Fruit fly (Drosophila melanogaster) whole organism, prepupa: Measurements from ENCODE around the gene Mettl4.
A peak's percentile ranks its signal among the peaks of the same experiment; 100 is the strongest.

Source experiments
- Blimp-1 ChIP-seq: fragments of 200-800 bp; sonication (Bioruptor generic); optimal IDR thresholded peaks from 3 replicates; lab custom pipeline; 2017; ENCODE audit warnings: missing biosample characterization, missing genetic modification characterization, mild to moderate bottlenecking, moderate library complexity, missing genetic modification reagents
- CG15336 ChIP-seq: fragments of 200-800 bp; sonication (Bioruptor generic); IDR thresholded peaks from 2 replicates; pipeline ENCODE4 v1.3.6; 2022; ENCODE audit warnings: missing biosample characterization, missing genetic modification characterization
- CG1621 ChIP-seq: fragments of 200-800 bp; sonication (Bioruptor generic); optimal IDR thresholded peaks from 3 replicates; lab custom pipeline; 2018; ENCODE audit warnings: missing biosample characterization, mild to moderate bottlenecking, missing genetic modification characterization
- CG16779 ChIP-seq: fragments of 200-800 bp; sonication (Bioruptor generic); optimal IDR thresholded peaks from 3 replicates; lab custom pipeline; 2017; ENCODE audit warnings: missing biosample characterization, mild to moderate bottlenecking, missing genetic modification characterization
- CG3032 ChIP-seq: fragments of 200-800 bp; optimal IDR thresholded peaks from 2 replicates; lab custom pipeline; 2019; ENCODE audit warnings: missing biosample characterization, mild to moderate bottlenecking, missing genetic modification characterization, moderate library complexity
- CG32006 ChIP-seq: fragments of 200-800 bp; sonication (Bioruptor generic); optimal IDR thresholded peaks from 3 replicates; lab custom pipeline; 2017; ENCODE audit warnings: missing biosample characterization, mild to moderate bottlenecking, missing genetic modification characterization
- CG34406 ChIP-seq: fragments of 200-800 bp; sonication (Bioruptor generic); optimal IDR thresholded peaks from 3 replicates; lab custom pipeline; 2016; ENCODE audit warnings: missing biosample characterization, missing genetic modification characterization
- CG3919 ChIP-seq: fragments of 200-800 bp; sonication (Bioruptor generic); optimal IDR thresholded peaks from 3 replicates; lab custom pipeline; 2016; ENCODE audit warnings: missing biosample characterization, missing genetic modification characterization
- CG4318 ChIP-seq: fragments of 200-800 bp; sonication (Bioruptor generic); optimal IDR thresholded peaks from 3 replicates; lab custom pipeline; 2017; ENCODE audit warnings: missing biosample characterization, mild to moderate bottlenecking, missing genetic modification characterization
- CG6163 ChIP-seq: fragments of 200-800 bp; sonication (Bioruptor generic); IDR thresholded peaks from 3 replicates; pipeline ENCODE4 v1.3.6; 2022; ENCODE audit warnings: missing biosample characterization, missing genetic modification characterization
- CG6276 ChIP-seq: fragments of 200-800 bp; sonication (Bioruptor generic); optimal IDR thresholded peaks from 2 replicates; lab custom pipeline; 2017; ENCODE audit warnings: missing biosample characterization, mild to moderate bottlenecking, missing genetic modification characterization
- CG6854 ChIP-seq: fragments of 200-800 bp; sonication (Bioruptor generic); optimal IDR thresholded peaks from 2 replicates; lab custom pipeline; 2017; ENCODE audit warnings: missing biosample characterization, mild to moderate bottlenecking, missing genetic modification characterization
- CG7368 ChIP-seq: fragments of 200-800 bp; sonication (Bioruptor generic); optimal IDR thresholded peaks from 3 replicates; lab custom pipeline; 2016; ENCODE audit warnings: missing biosample characterization, missing genetic modification characterization
- CG8119 ChIP-seq: fragments of 200-800 bp; sonication (Bioruptor generic); IDR thresholded peaks from 3 replicates; pipeline ENCODE4 v1.3.6; 2022; ENCODE audit warnings: missing biosample characterization, missing genetic modification characterization
- CG8319 ChIP-seq: fragments of 200-800 bp; sonication (Bioruptor generic); optimal IDR thresholded peaks from 3 replicates; lab custom pipeline; 2016; ENCODE audit warnings: missing biosample characterization, missing genetic modification characterization
- CG8632 ChIP-seq: fragments of 200-800 bp; sonication (Bioruptor generic); optimal IDR thresholded peaks from 3 replicates; lab custom pipeline; 2016; ENCODE audit warnings: missing biosample characterization, missing genetic modification characterization
- CG9139 ChIP-seq: fragments of 200-800 bp; sonication (Bioruptor generic); optimal IDR thresholded peaks from 3 replicates; lab custom pipeline; 2017; ENCODE audit warnings: missing biosample characterization, mild to moderate bottlenecking, missing genetic modification characterization
- Eip75B ChIP-seq: fragments of 200-800 bp; sonication (Bioruptor generic); optimal IDR thresholded peaks from 3 replicates; lab custom pipeline; 2016; ENCODE audit warnings: missing biosample characterization, missing genetic modification characterization
- Eip78C ChIP-seq: fragments of 200-800 bp; sonication (Bioruptor generic); peaks from one replicate; lab custom pipeline; 2016; ENCODE audit warnings: missing biosample characterization, missing genetic modification characterization
- Eip93F ChIP-seq: fragments of 200-800 bp; sonication (Bioruptor generic); optimal IDR thresholded peaks from 2 replicates; lab custom pipeline; 2016; ENCODE audit warnings: missing biosample characterization, mild to moderate bottlenecking, missing genetic modification characterization
- Gug ChIP-seq: fragments of 200-800 bp; sonication (Bioruptor generic); IDR thresholded peaks from 2 replicates; pipeline ENCODE4 v1.3.6; 2022; ENCODE audit warnings: missing biosample characterization, missing genetic modification characterization
- Hr4 ChIP-seq: fragments of 200-800 bp; sonication (Bioruptor generic); optimal IDR thresholded peaks from 3 replicates; lab custom pipeline; 2016; ENCODE audit warnings: missing biosample characterization, missing genetic modification characterization
- Met ChIP-seq: fragments of 200-800 bp; sonication (Bioruptor generic); optimal IDR thresholded peaks from 3 replicates; lab custom pipeline; 2016; ENCODE audit warnings: missing biosample characterization, missing genetic modification characterization
- Smox ChIP-seq: fragments of 200-800 bp; sonication (Bioruptor generic); optimal IDR thresholded peaks from 3 replicates; lab custom pipeline; 2016; ENCODE audit warnings: missing biosample characterization, missing genetic modification characterization
- Sox14 ChIP-seq: fragments of 200-800 bp; sonication (Bioruptor generic); optimal IDR thresholded peaks from 3 replicates; lab custom pipeline; 2016; ENCODE audit warnings: missing biosample characterization, missing genetic modification characterization
- Sox15 ChIP-seq: fragments of 200-800 bp; sonication (Bioruptor generic); optimal IDR thresholded peaks from 3 replicates; lab custom pipeline; 2016; ENCODE audit warnings: missing biosample characterization, missing genetic modification characterization
- cyc ChIP-seq: fragments of 200-800 bp; sonication (Bioruptor generic); optimal IDR thresholded peaks from 3 replicates; lab custom pipeline; 2016; ENCODE audit warnings: missing biosample characterization, missing genetic modification characterization
- dsx ChIP-seq: fragments of 200-800 bp; optimal IDR thresholded peaks from 3 replicates; lab custom pipeline; 2019; ENCODE audit warnings: missing biosample characterization, mild to moderate bottlenecking, missing genetic modification characterization, moderate library complexity; ENCODE audit not compliant: poor library complexity, severe bottlenecking
- eg ChIP-seq: fragments of 200-800 bp; sonication (Bioruptor generic); IDR thresholded peaks from 3 replicates; pipeline ENCODE4 v1.3.6; 2022; ENCODE audit warnings: missing biosample characterization, missing genetic modification characterization
- fd59A ChIP-seq: fragments of 200-800 bp; sonication (Bioruptor generic); optimal IDR thresholded peaks from 2 replicates; lab custom pipeline; 2017; ENCODE audit warnings: missing biosample characterization, mild to moderate bottlenecking, missing genetic modification characterization, missing genetic modification reagents
- fkh ChIP-seq: fragments of 200-800 bp; sonication (Bioruptor generic); optimal IDR thresholded peaks from 3 replicates; lab custom pipeline; 2017; ENCODE audit warnings: missing biosample characterization, mild to moderate bottlenecking, missing genetic modification characterization, moderate library complexity
- net ChIP-seq: fragments of 200-800 bp; sonication (Bioruptor generic); optimal IDR thresholded peaks from 3 replicates; lab custom pipeline; 2016; ENCODE audit warnings: missing biosample characterization, missing genetic modification characterization
- spab ChIP-seq: fragments of 200-800 bp; sonication (Bioruptor generic); optimal IDR thresholded peaks from 2 replicates; lab custom pipeline; 2017; ENCODE audit warnings: missing biosample characterization, mild to moderate bottlenecking, missing genetic modification characterization, missing genetic modification reagents

The Mettl4 gene

DNA sequence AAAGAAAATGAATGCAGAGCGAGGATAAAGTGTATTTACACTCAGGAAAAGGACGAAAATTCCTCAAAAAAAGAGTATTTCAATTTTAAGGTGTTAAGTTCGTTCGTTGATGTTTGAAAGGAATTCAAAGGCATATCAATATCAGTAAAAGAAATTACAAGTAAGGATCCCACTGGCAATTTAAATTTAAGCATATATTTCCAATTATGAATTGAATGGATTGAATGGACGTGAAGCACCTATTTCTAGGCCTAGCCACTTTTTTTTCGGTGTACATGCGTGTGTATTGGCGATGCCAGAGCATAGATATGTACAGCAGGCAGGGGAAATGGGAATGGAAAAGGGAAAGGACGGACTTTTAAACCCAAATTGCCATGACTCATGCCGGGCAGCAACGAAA, 20.4 kb downstream of the Mettl4 start:
- TF ChIP-seq eg (GFP tag; lab: Robert Waterston, UW) = no peak
- no peak for TF ChIP-seq fd59A
- no peak for TF ChIP-seq CG16779 (tag; lab: Kevin White, UChicago)
- TF ChIP-seq CG6276 (GFP tag; lab: Kevin White, UChicago) = no peak
- TF ChIP-seq dsx (GFP tag; lab: Kevin White, UChicago) = no peak
- no peak for TF ChIP-seq spab (GFP tag; lab: Kevin White, UChicago)
- TF ChIP-seq CG8119 = no peak
- TF ChIP-seq CG8632 (GFP tag; lab: Kevin White, UChicago) = no peak
- no peak for TF ChIP-seq CG7368

DNA sequence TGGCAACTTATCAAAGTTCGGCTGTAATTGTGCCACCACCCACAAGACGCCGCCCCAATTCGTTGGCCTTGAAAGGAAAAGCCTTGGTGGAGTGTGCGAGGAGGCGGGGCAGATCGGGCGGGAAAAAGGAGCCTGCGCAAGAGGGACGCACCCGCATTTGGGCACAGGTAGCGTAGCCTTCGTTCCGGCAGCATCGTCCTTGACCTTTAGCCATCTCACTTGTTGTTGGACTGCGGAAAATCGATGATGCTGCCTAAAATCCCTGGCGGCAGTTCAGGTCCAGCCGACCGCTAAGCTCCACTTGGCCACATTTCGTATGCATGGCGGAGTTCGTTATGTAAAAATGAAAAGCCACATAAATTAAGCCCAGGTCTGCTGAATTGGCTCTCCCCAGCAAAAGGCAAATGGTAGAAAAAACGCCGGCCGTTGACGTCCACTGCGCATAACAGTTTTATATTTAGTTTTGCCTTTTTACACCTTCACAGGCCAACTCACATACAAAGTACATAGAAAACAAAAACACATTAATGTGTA, 24.0 kb downstream of the Mettl4 start:
- TF ChIP-seq CG32006 (GFP tag; lab: Kevin White, UChicago) (no peak), Met (no peak), fkh (peak; percentile 51), spab (GFP tag; lab: Kevin White, UChicago) (no peak), Eip75B (GFP tag; lab: Kevin White, UChicago) (no peak), Sox15 (no peak)

DNA sequence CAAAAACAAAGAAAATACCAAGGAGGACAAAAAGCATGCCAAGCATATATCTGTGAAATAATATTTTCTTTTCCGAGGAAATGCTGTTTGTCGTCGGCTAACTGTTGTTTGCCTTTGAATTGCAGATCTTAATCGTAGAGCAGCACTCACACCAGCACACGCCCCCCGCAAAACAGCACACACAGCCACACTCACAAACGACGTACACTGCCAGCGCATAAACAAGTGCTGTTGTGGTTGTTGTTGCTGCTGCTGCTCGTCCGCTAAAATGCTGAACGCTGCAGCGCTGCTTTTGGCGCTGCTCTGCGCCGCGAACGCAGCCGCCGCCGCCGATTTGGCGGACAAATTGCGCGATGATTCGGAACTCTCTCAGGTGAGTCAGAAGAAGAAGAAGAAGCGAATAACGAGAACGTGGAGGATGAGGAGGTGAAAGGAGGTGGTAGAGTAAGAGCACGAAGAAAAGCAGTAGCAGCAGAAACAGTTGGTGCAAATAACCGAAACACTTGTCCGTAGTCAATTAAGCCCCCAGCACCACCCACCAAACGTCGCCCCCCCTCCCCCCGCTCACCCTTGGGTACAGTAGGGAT, 25.0 kb downstream of the Mettl4 start:
- TF ChIP-seq CG6163 (0 out of 3 replicates have a peak, but pooled peaks have one; percentile 29), Eip78C (GFP tag; lab: Kevin White, UChicago) (peak; percentile 46), CG3032 (tag; lab: Kevin White, UChicago) (no peak), Eip75B (GFP tag; lab: Kevin White, UChicago) (no peak), CG4318 (no peak), Sox14 (GFP tag; lab: Kevin White, UChicago) (no peak), CG1621 (peak; percentile 26), CG9139 (no peak), CG8119 (peak; percentile 33; the same call in 1 of the 3 replicates)
- TF ChIP-seq, all 60 proteins: peak for 4

DNA sequence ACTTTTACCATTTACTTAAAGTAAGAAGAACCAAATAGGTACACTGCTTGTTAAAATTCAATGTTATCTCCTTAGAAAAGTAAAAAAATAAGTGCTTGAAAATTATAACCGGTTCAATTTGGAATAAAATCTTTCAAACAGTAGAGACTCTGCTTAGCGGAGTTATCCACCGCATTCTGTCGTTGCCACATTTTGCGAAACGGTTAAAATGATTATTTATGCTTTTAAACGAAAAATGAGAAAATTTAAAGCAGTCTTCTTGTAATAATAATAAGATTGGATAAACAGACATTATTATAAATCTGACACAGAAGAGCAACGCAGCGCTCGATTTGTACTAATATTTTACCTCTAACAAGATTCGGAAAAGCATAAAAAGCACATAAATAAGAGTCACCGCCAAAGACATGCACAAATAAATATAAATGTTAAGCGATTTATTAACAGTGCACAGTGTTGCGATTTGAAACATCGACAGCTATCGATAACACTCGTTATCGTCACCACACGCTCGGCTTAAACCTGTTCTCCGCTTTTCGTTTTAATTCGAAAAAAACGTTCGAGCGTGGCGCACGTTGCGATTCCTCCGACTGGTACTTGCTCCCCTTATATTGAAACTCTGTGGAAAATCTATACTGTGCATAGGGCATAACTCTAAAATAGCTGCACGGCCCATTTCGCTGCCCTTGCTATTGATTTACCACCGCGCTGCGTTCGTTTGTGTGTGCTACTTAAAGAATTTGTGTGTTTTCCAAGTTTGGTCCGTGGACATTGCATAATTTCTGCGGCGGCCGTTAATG, 26.0 kb downstream of the Mettl4 start, which contains the start of gene Fas1:
Gene Fas1, plus strand, starts transcription at position 489 of the 800 bp plus-strand sequence.
- TF ChIP-seq CG34406 (GFP tag; lab: Kevin White, UChicago) = no peak
- TF ChIP-seq Gug (GFP tag; lab: Robert Waterston, UW) = no peak
- peak; percentile 13 for TF ChIP-seq CG3919 (GFP tag; lab: Kevin White, UChicago)
- TF ChIP-seq CG16779 (tag; lab: Kevin White, UChicago) = no peak
- no peak for TF ChIP-seq cyc (GFP tag; lab: Kevin White, UChicago)
- TF ChIP-seq Smox = no peak
- peak; percentile 15 for TF ChIP-seq Hr4 (GFP tag; lab: Kevin White, UChicago)
- TF ChIP-seq CG6854 (GFP tag; lab: Kevin White, UChicago) = peak; percentile 38
- no peak for TF ChIP-seq Blimp-1
- no peak for TF ChIP-seq CG15336 (GFP tag; lab: Robert Waterston, UW)
- no peak for TF ChIP-seq Eip93F
- peak; percentile 50 for TF ChIP-seq Eip78C (GFP tag; lab: Kevin White, UChicago)
- TF ChIP-seq net (GFP tag; lab: Kevin White, UChicago) = no peak

DNA sequence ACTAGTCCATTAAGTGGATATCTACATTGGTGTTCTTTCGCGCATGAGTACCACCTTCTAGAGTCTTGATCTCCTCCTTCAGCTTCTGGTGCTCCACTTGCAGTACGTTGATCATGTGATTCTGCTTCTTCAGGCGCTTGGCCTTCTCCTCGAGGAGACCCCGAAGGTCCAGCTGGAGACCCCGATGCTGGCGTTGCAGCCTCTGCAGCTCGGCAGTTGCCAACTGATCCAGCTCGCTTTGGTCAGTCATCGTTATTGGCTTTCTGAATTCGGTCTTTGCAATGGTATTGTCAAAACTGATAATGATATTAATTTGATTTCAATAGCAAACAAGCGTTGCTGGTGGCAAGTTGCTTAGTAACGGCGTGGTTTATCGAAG, 26.6 kb downstream of the Mettl4 start, which contains the start of gene Ccdc114:
Gene Ccdc114, minus strand, starts transcription at position 347 of the 379 bp plus-strand sequence.
- TF ChIP-seq CG34406 (GFP tag; lab: Kevin White, UChicago) (no peak), CG8319 (GFP tag; lab: Kevin White, UChicago) (peak; percentile 70)
